Fruit fly (Drosophila melanogaster) whole organism, embryonic: Measurements from ENCODE around the gene Atg14.

Experiments used
- Asciz ChIP-seq: fragments of 200-800 bp; sonication (Bioruptor generic); optimal IDR thresholded peaks from 2 replicates; lab custom pipeline; 2017; ENCODE audit warnings: missing biosample characterization, mild to moderate bottlenecking, missing genetic modification characterization, missing genetic modification reagents
- BtbVII ChIP-seq: fragments of 200-800 bp; sonication (Bioruptor generic); optimal IDR thresholded peaks from 3 replicates; lab custom pipeline; 2017; ENCODE audit warnings: missing biosample characterization, mild to moderate bottlenecking, missing genetic modification characterization
- CG11398 ChIP-seq: fragments of 200-800 bp; sonication (Bioruptor generic); optimal IDR thresholded peaks from 2 replicates; lab custom pipeline; 2016; ENCODE audit warnings: missing biosample characterization, missing genetic modification characterization
- CG11695 ChIP-seq: fragments of 200-800 bp; sonication (Bioruptor generic); IDR thresholded peaks from 3 replicates; pipeline ENCODE4 v1.3.6; 2022; ENCODE audit warnings: missing biosample characterization, missing genetic modification characterization
- CG11723 ChIP-seq: fragments of 200-800 bp; sonication (Bioruptor generic); optimal IDR thresholded peaks from 2 replicates; lab custom pipeline; 2017; ENCODE audit warnings: missing biosample characterization, mild to moderate bottlenecking, missing genetic modification characterization
- CG12391 ChIP-seq: fragments of 200-800 bp; sonication (Bioruptor generic); optimal IDR thresholded peaks from 3 replicates; lab custom pipeline; 2018; ENCODE audit warnings: missing biosample characterization, mild to moderate bottlenecking, missing genetic modification characterization, moderate library complexity
- CG12942 ChIP-seq: fragments of 200-800 bp; sonication (Bioruptor generic); optimal IDR thresholded peaks from 3 replicates; lab custom pipeline; 2016; ENCODE audit warnings: missing biosample characterization, missing genetic modification characterization
- CG13123 ChIP-seq: fragments of 200-800 bp; sonication (Bioruptor generic); optimal IDR thresholded peaks from 2 replicates; lab custom pipeline; 2016; ENCODE audit warnings: missing biosample characterization, missing genetic modification characterization
- CG13287 ChIP-seq: fragments of 200-800 bp; sonication (Bioruptor generic); IDR thresholded peaks from 2 replicates; pipeline ENCODE4 v1.3.6; 2022; ENCODE audit warnings: missing biosample characterization, missing genetic modification characterization; ENCODE audit not compliant: partially characterized antibody
- CG14014 ChIP-seq: fragments of 200-800 bp; sonication (Bioruptor generic); IDR thresholded peaks from 2 replicates; pipeline ENCODE4 v1.3.6; 2022; ENCODE audit warnings: missing biosample characterization, missing genetic modification characterization
- CG15073 ChIP-seq: fragments of 200-800 bp; sonication (Bioruptor generic); optimal IDR thresholded peaks from 2 replicates; lab custom pipeline; 2016; ENCODE audit warnings: missing biosample characterization, missing genetic modification characterization
- CG17802 ChIP-seq: fragments of 200-800 bp; sonication (Bioruptor generic); optimal IDR thresholded peaks from 2 replicates; lab custom pipeline; 2018; ENCODE audit warnings: missing biosample characterization, mild to moderate bottlenecking, missing genetic modification characterization, moderate library complexity
- CG17912 ChIP-seq: fragments of 200-800 bp; sonication (Bioruptor generic); optimal IDR thresholded peaks from 2 replicates; lab custom pipeline; 2018; ENCODE audit warnings: missing biosample characterization, mild to moderate bottlenecking, missing genetic modification characterization
- CG18476 ChIP-seq: fragments of 200-800 bp; sonication (Bioruptor generic); optimal IDR thresholded peaks from 2 replicates; lab custom pipeline; 2016; ENCODE audit warnings: missing biosample characterization, mild to moderate bottlenecking, missing genetic modification characterization
- CG18764 ChIP-seq: fragments of 200-800 bp; sonication (Bioruptor generic); optimal IDR thresholded peaks from 3 replicates; lab custom pipeline; 2016; ENCODE audit warnings: missing biosample characterization, missing genetic modification characterization
- CG30403 ChIP-seq: fragments of 200-800 bp; sonication (Bioruptor generic); optimal IDR thresholded peaks from 3 replicates; lab custom pipeline; 2016; ENCODE audit warnings: missing biosample characterization, missing genetic modification characterization
- CG4424 ChIP-seq: fragments of 200-800 bp; sonication (Bioruptor generic); optimal IDR thresholded peaks from 3 replicates; lab custom pipeline; 2016; ENCODE audit warnings: missing biosample characterization, missing genetic modification characterization
- CG5953 ChIP-seq: fragments of 200-800 bp; sonication (Bioruptor generic); IDR thresholded peaks from 2 replicates; pipeline ENCODE4 v1.3.6; 2022; ENCODE audit warnings: missing biosample characterization, missing genetic modification characterization
- CG8089 ChIP-seq: fragments of 200-800 bp; sonication (Bioruptor generic); optimal IDR thresholded peaks from 3 replicates; lab custom pipeline; 2016; ENCODE audit warnings: missing biosample characterization, missing genetic modification characterization
- CG8765 ChIP-seq: fragments of 200-800 bp; sonication (Bioruptor generic); IDR thresholded peaks from 2 replicates; pipeline ENCODE4 v1.3.6; 2022; ENCODE audit warnings: missing biosample characterization, missing genetic modification characterization
- CG8924 ChIP-seq: fragments of 200-800 bp; optimal IDR thresholded peaks from 3 replicates; lab custom pipeline; 2019; ENCODE audit warnings: missing biosample characterization, mild to moderate bottlenecking, missing genetic modification characterization, moderate library complexity
- Doc2 ChIP-seq: fragments of 200-800 bp; sonication (Bioruptor generic); IDR thresholded peaks from 2 replicates; pipeline ENCODE4 v1.3.6; 2022; ENCODE audit warnings: missing biosample characterization, missing genetic modification characterization
- Drgx ChIP-seq: fragments of 200-800 bp; sonication (Bioruptor generic); IDR thresholded peaks from 2 replicates; pipeline ENCODE4 v1.3.6; 2022; ENCODE audit warnings: missing biosample characterization, missing genetic modification characterization
- Fer3 ChIP-seq: fragments of 200-800 bp; sonication (Bioruptor generic); optimal IDR thresholded peaks from 2 replicates; lab custom pipeline; 2018; ENCODE audit warnings: missing biosample characterization, mild to moderate bottlenecking, missing genetic modification characterization, moderate library complexity
- HLH54F ChIP-seq: fragments of 200-800 bp; sonication (Bioruptor generic); optimal IDR thresholded peaks from 3 replicates; lab custom pipeline; 2016; ENCODE audit warnings: missing biosample characterization, missing genetic modification characterization
- Hey ChIP-seq: fragments of 200-800 bp; sonication (Bioruptor generic); optimal IDR thresholded peaks from 3 replicates; lab custom pipeline; 2018; ENCODE audit warnings: missing biosample characterization, mild to moderate bottlenecking, missing genetic modification characterization
- Hr3 ChIP-seq: fragments of 200-800 bp; sonication (Bioruptor generic); optimal IDR thresholded peaks from 3 replicates; lab custom pipeline; 2016; ENCODE audit warnings: missing biosample characterization, missing genetic modification characterization
- Hsf ChIP-seq: fragments of 200-800 bp; sonication (Bioruptor generic); optimal IDR thresholded peaks from 3 replicates; lab custom pipeline; 2016; ENCODE audit warnings: missing biosample characterization, missing genetic modification characterization
- MBD-R2 ChIP-seq: fragments of 200-800 bp; sonication (Bioruptor generic); IDR thresholded peaks from 2 replicates; pipeline ENCODE4 v1.3.6; 2022; ENCODE audit warnings: missing biosample characterization, missing genetic modification characterization
- NC2α ChIP-seq: fragments of 200-800 bp; sonication (Bioruptor generic); optimal IDR thresholded peaks from 2 replicates; lab custom pipeline; 2016; ENCODE audit warnings: missing biosample characterization, missing genetic modification characterization
- Spps ChIP-seq: fragments of 200-800 bp; sonication (Bioruptor generic); optimal IDR thresholded peaks from 2 replicates; lab custom pipeline; 2018; ENCODE audit warnings: missing biosample characterization, mild to moderate bottlenecking, missing genetic modification characterization
- Trl ChIP-seq, 3 experiments: fragments of >200 bp in 2 of 3; fragments of 200-800 bp in 1 of 3; sonication (Bioruptor generic) in 1 of 3; optimal IDR thresholded peaks; 2 replicates in 1 of 3; 3 replicates in 2 of 3; lab custom pipeline; 2016 to 2017; ENCODE audit warnings: missing biosample characterization in 1 of 3, missing genetic modification characterization in 1 of 3
- Vsx1 ChIP-seq: fragments of 200-800 bp; sonication (Bioruptor generic); optimal IDR thresholded peaks from 2 replicates; lab custom pipeline; 2017; ENCODE audit warnings: missing biosample characterization, mild to moderate bottlenecking, missing genetic modification characterization, missing genetic modification reagents
- bcd ChIP-seq: fragments of 200-800 bp; sonication (Bioruptor generic); optimal IDR thresholded peaks from 2 replicates; lab custom pipeline; 2017; ENCODE audit warnings: missing biosample characterization, mild to moderate bottlenecking, missing genetic modification characterization
- corto ChIP-seq: fragments of 200-800 bp; sonication (Bioruptor generic); optimal IDR thresholded peaks from 2 replicates; lab custom pipeline; 2016; ENCODE audit warnings: missing biosample characterization, mild to moderate bottlenecking, missing genetic modification characterization, moderate library complexity
- eve ChIP-seq, 2 experiments: fragments of >200 bp; optimal IDR thresholded peaks; 2 replicates each; lab custom pipeline; 2017; ENCODE audit warnings: missing biosample characterization in 2 of 2, missing genetic modification characterization in 2 of 2
- gce ChIP-seq: fragments of 200-800 bp; sonication (Bioruptor generic); IDR thresholded peaks from 3 replicates; pipeline ENCODE4 v1.3.6; 2022; ENCODE audit warnings: missing biosample characterization, missing genetic modification characterization
- gro ChIP-seq: fragments of 200-800 bp; sonication (Bioruptor generic); optimal IDR thresholded peaks from 2 replicates; lab custom pipeline; 2016; ENCODE audit warnings: missing biosample characterization, missing genetic modification characterization
- gt ChIP-seq: fragments of 200-800 bp; sonication (Bioruptor generic); IDR thresholded peaks from 2 replicates; pipeline ENCODE4 v1.3.6; 2022; ENCODE audit warnings: missing biosample characterization, missing genetic modification characterization
- insv ChIP-seq, 2 experiments: fragments of 200-800 bp; sonication (Bioruptor generic); optimal IDR thresholded peaks; 3 replicates each; lab custom pipeline; 2016 to 2018; ENCODE audit warnings: missing biosample characterization in 2 of 2, missing genetic modification characterization in 2 of 2
- knrl ChIP-seq: fragments of 200-800 bp; sonication (Bioruptor generic); IDR thresholded peaks from 3 replicates; pipeline ENCODE4 v1.3.6; 2022; ENCODE audit warnings: missing biosample characterization, missing genetic modification characterization; ENCODE audit not compliant: partially characterized antibody
- pfk ChIP-seq: fragments of 200-800 bp; sonication (Bioruptor generic); optimal IDR thresholded peaks from 2 replicates; lab custom pipeline; 2018; ENCODE audit warnings: missing biosample characterization, mild to moderate bottlenecking, missing genetic modification characterization, moderate library complexity
- pita ChIP-seq: fragments of 200-800 bp; sonication (Bioruptor generic); optimal IDR thresholded peaks from 2 replicates; lab custom pipeline; 2017; ENCODE audit warnings: missing biosample characterization, mild to moderate bottlenecking, missing genetic modification characterization
- run ChIP-seq: fragments of 200-800 bp; sonication (Bioruptor generic); optimal IDR thresholded peaks from 3 replicates; lab custom pipeline; 2018; ENCODE audit warnings: missing biosample characterization, mild to moderate bottlenecking, missing genetic modification characterization
- schlank ChIP-seq: fragments of 200-800 bp; sonication (Bioruptor generic); optimal IDR thresholded peaks from 2 replicates; lab custom pipeline; 2018; ENCODE audit warnings: missing biosample characterization, mild to moderate bottlenecking, missing genetic modification characterization
- shn ChIP-seq: fragments of 200-800 bp; sonication (Bioruptor generic); optimal IDR thresholded peaks from 3 replicates; lab custom pipeline; 2016; ENCODE audit warnings: missing biosample characterization, missing genetic modification characterization
- stwl ChIP-seq: fragments of 200-800 bp; sonication (Bioruptor generic); optimal IDR thresholded peaks from 3 replicates; lab custom pipeline; 2018; ENCODE audit warnings: missing biosample characterization, mild to moderate bottlenecking, missing genetic modification characterization, moderate library complexity
- tgo ChIP-seq: fragments of 200-800 bp; sonication (Bioruptor generic); IDR thresholded peaks from 3 replicates; pipeline ENCODE4 v1.3.6; 2022; ENCODE audit warnings: missing biosample characterization, missing genetic modification characterization
- vfl ChIP-seq: fragments of 200-800 bp; sonication (Bioruptor generic); optimal IDR thresholded peaks from 2 replicates; lab custom pipeline; 2016; ENCODE audit warnings: missing biosample characterization, missing genetic modification characterization

Atg14 gene

DNA sequence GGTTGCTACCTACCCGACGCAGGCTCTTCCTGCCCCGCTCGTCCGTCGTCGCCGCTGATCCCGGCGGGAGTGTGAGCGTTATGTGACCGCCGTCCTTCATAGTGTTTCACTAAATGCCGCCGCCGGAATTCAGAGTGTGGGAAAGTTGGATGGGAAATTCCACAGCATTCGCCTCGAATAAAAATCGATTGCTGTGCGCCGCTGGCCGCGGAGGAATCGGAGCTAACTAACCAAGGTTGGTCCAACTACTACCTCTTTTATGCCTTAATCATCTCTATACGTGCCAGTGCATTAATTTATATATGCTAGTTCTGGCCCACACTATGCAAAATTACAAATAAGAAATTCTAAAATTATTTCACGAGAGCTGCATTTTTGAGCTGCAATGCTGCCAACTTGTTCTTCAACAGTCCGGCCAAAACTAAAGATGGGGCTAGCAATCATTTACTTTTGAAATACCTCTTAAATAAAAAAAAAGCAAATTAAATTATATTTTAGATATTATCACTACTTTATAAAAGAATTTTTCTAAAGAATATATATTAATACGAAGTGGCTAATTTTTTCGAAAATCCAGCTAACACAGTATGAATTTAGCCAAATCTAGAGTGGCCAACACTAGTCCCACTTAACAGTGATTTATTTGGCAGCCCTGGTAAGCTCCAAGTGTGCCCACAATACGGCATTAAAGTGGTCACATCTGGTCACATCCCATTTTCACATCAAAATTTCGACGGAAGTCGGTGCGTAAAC lies 3.6 kb upstream of the Atg14 start, which contains the start of the genes alpha-Man-Ib and Pdhb (continued):
- TF ChIP-seq CG5953 (GFP tag; lab: Robert Waterston, UW) (0 out of 2 replicates have a peak, but pooled peaks have one; percentile 5), shn (GFP tag; lab: Kevin White, UChicago) (peak; percentile 29), gro (GFP tag; lab: Kevin White, UChicago) (no peak), Drgx (GFP tag; lab: Robert Waterston, UW) (peak; percentile 45; the same call in 1 of the 2 replicates), CG18764 (GFP tag; lab: Kevin White, UChicago) (peak; percentile 63), schlank (tag; lab: Kevin White, UChicago) (peak; percentile 35), CG4424 (GFP tag; lab: Kevin White, UChicago) (peak; percentile 81), CG11695 (GFP tag; lab: Robert Waterston, UW) (peak; percentile 57; the same call in 1 of the 3 replicates), insv (GFP tag; optimal IDR thresholded peaks at IDR 0.05; lab: Kevin White, UChicago) (peak in 1 of 2 experiments; percentile 51), eve (GFP tag; optimal IDR thresholded peaks at IDR 0.05; lab: Kevin White, UChicago) (no peak), CG13287 (GFP tag; lab: Robert Waterston, UW) (peak; percentile 56), CG14014 (peak; percentile 71), CG13123 (GFP tag; lab: Kevin White, UChicago) (peak; percentile 69), corto (GFP tag; lab: Kevin White, UChicago) (no peak), CG17912 (GFP tag; lab: Kevin White, UChicago) (peak; percentile 54), CG30403 (peak; percentile 89), BtbVII (GFP tag; lab: Kevin White, UChicago) (peak; percentile 31), knrl (GFP tag; lab: Robert Waterston, UW) (peak; percentile 66; the same call in 1 of the 3 replicates), gt (GFP tag; lab: Robert Waterston, UW) (peak; percentile 32; the same call in 1 of the 2 replicates), Spps (peak; percentile 42), Vsx1 (GFP tag; lab: Kevin White, UChicago) (no peak), tgo (GFP tag; lab: Robert Waterston, UW) (peak; percentile 83), Hsf (peak; percentile 61), CG8924 (peak; percentile 66), HLH54F (peak; percentile 63), Doc2 (no peak), Hr3 (GFP tag; lab: Kevin White, UChicago) (peak; percentile 89), Hey (no peak), CG18476 (peak; percentile 8), MBD-R2 (peak; percentile 92), Fer3 (tag; lab: Kevin White, UChicago) (peak; percentile 78), vfl (GFP tag; lab: Kevin White, UChicago) (peak; percentile 26), bcd (GFP tag; lab: Kevin White, UChicago) (no peak), CG8765 (GFP tag; lab: Robert Waterston, UW) (peak; percentile 71), Trl (optimal IDR thresholded peaks at IDR 0.05; lab: Kevin White, UChicago) (no peak), Trl (GFP tag; optimal IDR thresholded peaks at IDR 0.05; lab: Kevin White, UChicago) (peak; percentile 33), gce (GFP tag; lab: Robert Waterston, UW) (no peak), CG11723 (GFP tag; lab: Kevin White, UChicago) (peak; percentile 24), CG17802 (tag; lab: Kevin White, UChicago) (peak; percentile 42), pita (GFP tag; lab: Kevin White, UChicago) (no peak), CG15073 (peak; percentile 29), run (tag; lab: Kevin White, UChicago) (no peak), CG8089 (GFP tag; lab: Kevin White, UChicago) (no peak), CG12942 (peak; percentile 83), pfk (GFP tag; lab: Kevin White, UChicago) (peak; percentile 11), stwl (tag; lab: Kevin White, UChicago) (peak; percentile 63), Asciz (GFP tag; lab: Kevin White, UChicago) (no peak), NC2α (no peak), CG11398 (GFP tag; lab: Kevin White, UChicago) (no peak), CG12391 (peak; percentile 90)
